Fruit fly (Drosophila melanogaster): ENCODE data around the gene otu.

otu gene

dm6 chrX:8536649-8537048 is 47.3 kb upstream of the otu start (continued):
- TF ChIP-seq CG15479 (GFP tag; optimal IDR thresholded peaks at IDR 0.05) = no peak
- TF ChIP-seq CG15696 (tag; optimal IDR thresholded peaks at IDR 0.05) = no peak
- no peak for TF ChIP-seq CG4820 (GFP tag; optimal IDR thresholded peaks at IDR 0.05)
- peak; percentile 13; the same call in 1 of the 2 replicates for TF ChIP-seq wor (GFP tag; IDR thresholded peaks at IDR 0.05)
- no peak for TF ChIP-seq sqz (GFP tag; optimal IDR thresholded peaks at IDR 0.05)
- TF ChIP-seq CG1792 (GFP tag; optimal IDR thresholded peaks at IDR 0.05) = no peak
- no peak for TF ChIP-seq da (GFP tag; optimal IDR thresholded peaks at IDR 0.05)
- no peak for TF ChIP-seq CG10654 (GFP tag; optimal IDR thresholded peaks at IDR 0.05)
- TF ChIP-seq Sry-β (GFP tag; optimal IDR thresholded peaks at IDR 0.05) = no peak
- no peak for TF ChIP-seq ash1 (GFP tag; optimal IDR thresholded peaks at IDR 0.05)
- TF ChIP-seq zen2 (GFP tag; IDR thresholded peaks at IDR 0.05; ENCODE audit: partially characterized antibody) = no peak
- no peak for TF ChIP-seq salm (tag; optimal IDR thresholded peaks at IDR 0.05)
- no peak for TF ChIP-seq Hey (tag; optimal IDR thresholded peaks at IDR 0.05)
- no peak for TF ChIP-seq sima (GFP tag; optimal IDR thresholded peaks at IDR 0.05)
- peak; percentile 4 for TF ChIP-seq nmo (GFP tag; optimal IDR thresholded peaks at IDR 0.05)
- no peak for TF ChIP-seq onecut (GFP tag; IDR thresholded peaks at IDR 0.05)
- no peak for TF ChIP-seq Trl (optimal IDR thresholded peaks at IDR 0.05)
- peak; percentile 46 for TF ChIP-seq Trl (GFP tag; optimal IDR thresholded peaks at IDR 0.05)
- peak; percentile 40 for TF ChIP-seq stwl (tag; optimal IDR thresholded peaks at IDR 0.05)
- TF ChIP-seq CG15514 (GFP tag; optimal IDR thresholded peaks at IDR 0.05) = peak; percentile 0
- no peak; the same call in 1 of the 2 replicates for TF ChIP-seq bowl (GFP tag; IDR thresholded peaks at IDR 0.05)
- peak; percentile 27 for TF ChIP-seq CG17359 (tag; optimal IDR thresholded peaks at IDR 0.05)
- no peak for TF ChIP-seq Kr (GFP tag; optimal IDR thresholded peaks at IDR 0.05)
- peak; percentile 26 for TF ChIP-seq HHEX (GFP tag; optimal IDR thresholded peaks at IDR 0.05)
- peak; percentile 43; the same call in 1 of the 4 replicates for TF ChIP-seq Gug (GFP tag; IDR thresholded peaks at IDR 0.05)
- TF ChIP-seq Rfx (GFP tag; IDR thresholded peaks at IDR 0.05) = peak; percentile 59
- no peak for TF ChIP-seq CrebB (tag; optimal IDR thresholded peaks at IDR 0.05)
- no peak for TF ChIP-seq CG12299 (tag; optimal IDR thresholded peaks at IDR 0.05)
- no peak for TF ChIP-seq Optix (GFP tag; IDR thresholded peaks at IDR 0.05)
- no peak for TF ChIP-seq schlank (tag; optimal IDR thresholded peaks at IDR 0.05)
- no peak for TF ChIP-seq btn (GFP tag; optimal IDR thresholded peaks at IDR 0.05)
- no peak for TF ChIP-seq CG18262 (tag; optimal IDR thresholded peaks at IDR 0.05)
- peak in 1 of 2 experiments; percentile 29 for TF ChIP-seq Hr78 (GFP tag; optimal IDR thresholded peaks at IDR 0.05)
- no peak for TF ChIP-seq wek (GFP tag; optimal IDR thresholded peaks at IDR 0.05)
- TF ChIP-seq CG17361 (GFP tag; IDR thresholded peaks at IDR 0.05) = no peak
- TF ChIP-seq Taf1 (GFP tag; IDR thresholded peaks at IDR 0.05) = no peak
- no peak for TF ChIP-seq HLHmδ (GFP tag; optimal IDR thresholded peaks at IDR 0.05)
- no peak for TF ChIP-seq CoRest (tag; optimal IDR thresholded peaks at IDR 0.05)
- TF ChIP-seq hbn (GFP tag; IDR thresholded peaks at IDR 0.05; ENCODE audit: partially characterized antibody) = no peak
- TF ChIP-seq Myb (GFP tag; optimal IDR thresholded peaks at IDR 0.05) = peak; percentile 9
- no peak for TF ChIP-seq peb (GFP tag; IDR thresholded peaks at IDR 0.05)
- peak; percentile 90 for TF ChIP-seq sens (GFP tag)
- no peak for TF ChIP-seq CG32772 (GFP tag; IDR thresholded peaks at IDR 0.05)
- no peak for TF ChIP-seq pb (GFP tag; optimal IDR thresholded peaks at IDR 0.05)
- TF ChIP-seq dm (GFP tag; optimal IDR thresholded peaks at IDR 0.05) = no peak
- peak; percentile 61 for TF ChIP-seq dmrt99B (tag; optimal IDR thresholded peaks at IDR 0.05)
- no peak for TF ChIP-seq Nf-YB (GFP tag; optimal IDR thresholded peaks at IDR 0.05)
- no peak for TF ChIP-seq ERR (GFP tag; optimal IDR thresholded peaks at IDR 0.05)
- TF ChIP-seq lilli (GFP tag; optimal IDR thresholded peaks at IDR 0.05) = peak; percentile 58
- TF ChIP-seq esg (GFP tag; conservative IDR thresholded peaks at IDR 0.05) = no peak
- peak; percentile 85 for TF ChIP-seq Med (GFP tag)
- no peak for TF ChIP-seq zen (tag; optimal IDR thresholded peaks at IDR 0.05)
